Fruit fly (Drosophila melanogaster): ENCODE measurements around the gene CG4408.

Gene CG4408

dm6 chr3R:23396548-23397294, 33.3 kb upstream of the CG4408 start (continued):
- TF ChIP-seq Xbp1 (GFP tag; optimal IDR thresholded peaks at IDR 0.05) (peak; percentile 37), CG1529 (GFP tag; optimal IDR thresholded peaks at IDR 0.05) (peak; percentile 12), CG18476 (GFP tag; optimal IDR thresholded peaks at IDR 0.05) (no peak), so (GFP tag; IDR thresholded peaks at IDR 0.05) (peak; percentile 45; the same call in 1 of the 3 replicates), tap (tag; optimal IDR thresholded peaks at IDR 0.05) (no peak), hth (optimal IDR thresholded peaks at IDR 0.05) (no peak), CG15269 (tag; optimal IDR thresholded peaks at IDR 0.05) (peak; percentile 40), CkIIα-i1 (GFP tag; IDR thresholded peaks at IDR 0.05) (no peak), Rx (GFP tag; IDR thresholded peaks at IDR 0.05) (no peak), crol (GFP tag; IDR thresholded peaks at IDR 0.05) (no peak), CHES-1-like (GFP tag; optimal IDR thresholded peaks at IDR 0.05) (no peak), H2.0 (GFP tag; IDR thresholded peaks at IDR 0.05) (peak; percentile 54; the same call in 1 of the 2 replicates), nmo (GFP tag; optimal IDR thresholded peaks at IDR 0.05) (peak; percentile 19), Sox100B (GFP tag; optimal IDR thresholded peaks at IDR 0.05) (peak; percentile 20), mld (GFP tag; IDR thresholded peaks at IDR 0.05; ENCODE audit: partially characterized antibody) (no peak), tgo (GFP tag; IDR thresholded peaks at IDR 0.05) (0 out of 3 replicates have a peak, but pooled peaks have one; percentile 22), CG3407 (GFP tag; optimal IDR thresholded peaks at IDR 0.05) (no peak), ewg (GFP tag; optimal IDR thresholded peaks at IDR 0.05) (peak; percentile 9), Sox102F (GFP tag; optimal IDR thresholded peaks at IDR 0.05) (peak; percentile 84), Optix (GFP tag; IDR thresholded peaks at IDR 0.05) (0 out of 3 replicates have a peak, but pooled peaks have one; percentile 9), CG17328 (GFP tag; IDR thresholded peaks at IDR 0.05) (0 out of 2 replicates have a peak, but pooled peaks have one; percentile 60), dimm (GFP tag; IDR thresholded peaks at IDR 0.05) (peak; percentile 21; the same call in 1 of the 2 replicates), Jarid2 (GFP tag; optimal IDR thresholded peaks at IDR 0.05) (no peak), CG10274 (GFP tag; optimal IDR thresholded peaks at IDR 0.05) (no peak), gem (tag; optimal IDR thresholded peaks at IDR 0.05) (peak; percentile 63), Ets97D (GFP tag; optimal IDR thresholded peaks at IDR 0.05) (no peak), sim (GFP tag; IDR thresholded peaks at IDR 0.05) (no peak), sisA (GFP tag; IDR thresholded peaks at IDR 0.05) (peak; percentile 50), ci (GFP tag; IDR thresholded peaks at IDR 0.05) (peak; percentile 75), CG8388 (GFP tag; optimal IDR thresholded peaks at IDR 0.05) (peak; percentile 33), CG34224 (GFP tag; IDR thresholded peaks at IDR 0.05; ENCODE audit: partially characterized antibody) (no peak), CG13287 (GFP tag; IDR thresholded peaks at IDR 0.05; ENCODE audit: partially characterized antibody) (no peak), CG15601 (tag; optimal IDR thresholded peaks at IDR 0.05) (peak; percentile 26), CG34376 (GFP tag; optimal IDR thresholded peaks at IDR 0.05) (no peak), bab2 (GFP tag; optimal IDR thresholded peaks at IDR 0.05) (no peak), trh (GFP tag; optimal IDR thresholded peaks at IDR 0.05) (no peak), esg (GFP tag; conservative IDR thresholded peaks at IDR 0.05) (peak; percentile 69), CG30020 (tag; optimal IDR thresholded peaks at IDR 0.05) (no peak), ken (GFP tag; IDR thresholded peaks at IDR 0.05) (peak; percentile 20; the same call in 1 of the 3 replicates), B-H1 (GFP tag; IDR thresholded peaks at IDR 0.05) (no peak), CG12391 (tag; optimal IDR thresholded peaks at IDR 0.05) (no peak), CG7839 (tag; optimal IDR thresholded peaks at IDR 0.05) (no peak), tio (GFP tag; optimal IDR thresholded peaks at IDR 0.05) (peak; percentile 14), dmrt99B (tag; optimal IDR thresholded peaks at IDR 0.05) (peak; percentile 47), chinmo (GFP tag; IDR thresholded peaks at IDR 0.05; ENCODE audit: partially characterized antibody) (no peak), CG10209 (GFP tag; optimal IDR thresholded peaks at IDR 0.05) (peak; percentile 23), CG12104 (GFP tag; optimal IDR thresholded peaks at IDR 0.05) (no peak), CG1602 (GFP tag; optimal IDR thresholded peaks at IDR 0.05) (peak; percentile 12), az2 (GFP tag; optimal IDR thresholded peaks at IDR 0.05) (peak; percentile 45)

Measured in whole organism, embryonic.